ENCODE assay signal across 4 worm cellular contexts in genomic region chrIII:10733300-10733699, ce11.
A peak's percentile ranks its signal among the peaks of the same experiment; 100 is the strongest.
TF ChIP-seq lines count a peak whose summit lies in the region.

No protein-coding gene starts in this region.

TF ChIP-seq in whole organism, L1 larva, 84 proteins besides CTCF, POLR2A, EP300 and RAD21:
- no peak for TF ChIP-seq sptf-1 (tag; optimal IDR thresholded peaks at IDR 0.05; lab: Kevin White, UChicago)
- no peak for TF ChIP-seq unc-130 (tag; optimal IDR thresholded peaks at IDR 0.05; lab: Kevin White, UChicago)
- TF ChIP-seq ama-1 (optimal IDR thresholded peaks at IDR 0.05; lab: Kevin White, UChicago) = no peak
- no peak for TF ChIP-seq grh-1 (GFP tag; IDR thresholded peaks at IDR 0.05; lab: Robert Waterston, UW)
- peak; percentile 1 for TF ChIP-seq snpc-4 (tag; optimal IDR thresholded peaks at IDR 0.05; lab: Kevin White, UChicago)
- no peak for TF ChIP-seq C16A3.4 (tag; optimal IDR thresholded peaks at IDR 0.05; lab: Kevin White, UChicago)
- TF ChIP-seq elt-2 (tag; optimal IDR thresholded peaks at IDR 0.05; lab: Kevin White, UChicago) = no peak
- TF ChIP-seq isw-1 (GFP tag; IDR thresholded peaks at IDR 0.05; lab: Robert Waterston, UW) = no peak
- no peak for TF ChIP-seq ceh-90 (tag; optimal IDR thresholded peaks at IDR 0.05; lab: Kevin White, UChicago)

TF ChIP-seq in whole organism, L4 larva, 104 proteins besides CTCF, POLR2A, EP300 and RAD21:
- TF ChIP-seq ama-1 (optimal IDR thresholded peaks at IDR 0.05; lab: Kevin White, UChicago) (no peak), F10B5.3 (tag; optimal IDR thresholded peaks at IDR 0.05; lab: Kevin White, UChicago) (no peak), dmd-6 (GFP tag; IDR thresholded peaks at IDR 0.05; lab: Robert Waterston, UW) (no peak), lin-38 (GFP tag; IDR thresholded peaks at IDR 0.05; lab: Robert Waterston, UW) (peak; percentile 48), Y48G9A.11 (GFP tag; IDR thresholded peaks at IDR 0.05; lab: Robert Waterston, UW) (peak; percentile 50; the same call in 1 of the 2 replicates), fos-1 (tag; optimal IDR thresholded peaks at IDR 0.05; lab: Kevin White, UChicago) (no peak), snpc-1.2 (GFP tag; IDR thresholded peaks at IDR 0.05; lab: Robert Waterston, UW) (peak; percentile 64; the same call in 1 of the 2 replicates), madf-9 (GFP tag; conservative IDR thresholded peaks at IDR 0.05; lab: Robert Waterston, UW) (0 out of 2 replicates have a peak, but pooled peaks have one; percentile 29), F26F4.8 (GFP tag; conservative IDR thresholded peaks at IDR 0.05; lab: Robert Waterston, UW) (0 out of 2 replicates have a peak, but pooled peaks have one; percentile 17), mdt-29 (GFP tag; IDR thresholded peaks at IDR 0.05; lab: Robert Waterston, UW) (peak; percentile 59; the same call in 1 of the 2 replicates), vab-7 (GFP tag; IDR thresholded peaks at IDR 0.05; lab: Robert Waterston, UW) (peak; percentile 40; the same call in 1 of the 2 replicates), nhr-6 (tag; optimal IDR thresholded peaks at IDR 0.05; lab: Kevin White, UChicago) (no peak), egl-43 (GFP tag; IDR thresholded peaks at IDR 0.05; lab: Robert Waterston, UW) (0 out of 2 replicates have a peak, but pooled peaks have one; percentile 17), madf-5 (GFP tag; IDR thresholded peaks at IDR 0.05; lab: Robert Waterston, UW) (no peak), php-3 (GFP tag; IDR thresholded peaks at IDR 0.05; lab: Robert Waterston, UW) (0 out of 2 replicates have a peak, but pooled peaks have one; percentile 34), zip-2 (tag; optimal IDR thresholded peaks at IDR 0.05; lab: Kevin White, UChicago) (no peak), D1046.2 (GFP tag; IDR thresholded peaks at IDR 0.05; lab: Robert Waterston, UW) (peak; percentile 37; the same call in 1 of the 2 replicates), ceh-44 (GFP tag; IDR thresholded peaks at IDR 0.05; lab: Robert Waterston, UW) (0 out of 2 replicates have a peak, but pooled peaks have one; percentile 18), lsy-2 (tag; optimal IDR thresholded peaks at IDR 0.05; lab: Kevin White, UChicago) (no peak), F44E2.7 (GFP tag; IDR thresholded peaks at IDR 0.05; lab: Robert Waterston, UW) (no peak), set-16 (GFP tag; IDR thresholded peaks at IDR 0.05; lab: Robert Waterston, UW) (0 out of 2 replicates have a peak, but pooled peaks have one; percentile 20)
TF ChIP-seq in whole organism, L4 larva: peak in this region for 12.

TF ChIP-seq in whole organism, early embryonic, 17 proteins besides CTCF, POLR2A, EP300 and RAD21:
- TF ChIP-seq pes-1 (GFP tag; IDR thresholded peaks at IDR 0.05; lab: Robert Waterston, UW) (0 out of 2 replicates have a peak, but pooled peaks have one; percentile 19), hmbx-1 (tag; optimal IDR thresholded peaks at IDR 0.05; lab: Kevin White, UChicago) (no peak)

TF ChIP-seq in whole organism, young adult, 124 proteins besides CTCF, POLR2A, EP300 and RAD21:
- TF ChIP-seq lin-54 (GFP tag; optimal IDR thresholded peaks at IDR 0.05; lab: Kevin White, UChicago) (peak; percentile 45), mel-28 (tag; optimal IDR thresholded peaks at IDR 0.05; lab: Kevin White, UChicago; ENCODE audit: borderline replicate concordance) (no peak), T26A5.8 (tag; optimal IDR thresholded peaks at IDR 0.05; lab: Kevin White, UChicago) (no peak), pha-4 (tag; optimal IDR thresholded peaks at IDR 0.05; lab: Kevin White, UChicago) (no peak), tlf-1 (GFP tag; optimal IDR thresholded peaks at IDR 0.05; lab: Kevin White, UChicago) (no peak), aptf-2 (GFP tag; conservative IDR thresholded peaks at IDR 0.05; lab: Robert Waterston, UW) (no peak), snpc-4 (GFP tag; optimal IDR thresholded peaks at IDR 0.05; lab: Kevin White, UChicago) (peak; percentile 85), snpc-4 (tag; optimal IDR thresholded peaks at IDR 0.05; lab: Kevin White, UChicago) (peak in 3 of 4 experiments; percentile 83 to 92 (median 88)), hsf-1 (GFP tag; IDR thresholded peaks at IDR 0.05; lab: Robert Waterston, UW) (peak; percentile 67), nhr-90 (tag; optimal IDR thresholded peaks at IDR 0.05; lab: Kevin White, UChicago) (no peak), snpc-1.3 (tag; optimal IDR thresholded peaks at IDR 0.05; lab: Kevin White, UChicago; ENCODE audit: insufficient read depth) (peak; percentile 5), F57A8.1 (GFP tag; optimal IDR thresholded peaks at IDR 0.05; lab: Kevin White, UChicago) (no peak), F57C9.4 (tag; optimal IDR thresholded peaks at IDR 0.05; lab: Kevin White, UChicago) (no peak), ceh-100 (GFP tag; IDR thresholded peaks at IDR 0.05; lab: Robert Waterston, UW) (peak; percentile 51; the same call in 1 of the 2 replicates), Y53G8AR.9 (GFP tag; conservative IDR thresholded peaks at IDR 0.05; lab: Robert Waterston, UW) (peak; percentile 65; the same call in 1 of the 2 replicates), ztf-22 (GFP tag; optimal IDR thresholded peaks at IDR 0.05; lab: Kevin White, UChicago) (no peak), cebp-1 (GFP tag; IDR thresholded peaks at IDR 0.05; lab: Robert Waterston, UW) (no peak), cebp-1 (tag; optimal IDR thresholded peaks at IDR 0.05; lab: Kevin White, UChicago) (no peak), snpc-3.4 (tag; optimal IDR thresholded peaks at IDR 0.05; lab: Kevin White, UChicago) (peak; percentile 55), K12H6.12 (tag; optimal IDR thresholded peaks at IDR 0.05; lab: Kevin White, UChicago) (no peak), F39B2.1 (GFP tag; IDR thresholded peaks at IDR 0.05; lab: Robert Waterston, UW) (no peak), lsl-1 (GFP tag; optimal IDR thresholded peaks at IDR 0.05; lab: Kevin White, UChicago) (peak; percentile 58), hlh-12 (tag; optimal IDR thresholded peaks at IDR 0.05; lab: Kevin White, UChicago) (no peak), attf-6 (GFP tag; IDR thresholded peaks at IDR 0.05; lab: Robert Waterston, UW) (0 out of 2 replicates have a peak, but pooled peaks have one; percentile 54), aptf-3 (GFP tag; IDR thresholded peaks at IDR 0.05; lab: Robert Waterston, UW) (0 out of 2 replicates have a peak, but pooled peaks have one; percentile 47), sptf-2 (GFP tag; optimal IDR thresholded peaks at IDR 0.05; lab: Kevin White, UChicago) (no peak), rcor-1 (GFP tag; IDR thresholded peaks at IDR 0.05; lab: Robert Waterston, UW) (peak; percentile 56; the same call in 1 of the 2 replicates), tbp1 (GFP tag; optimal IDR thresholded peaks at IDR 0.05; lab: Kevin White, UChicago) (peak; percentile 60), nfyb-1 (GFP tag; IDR thresholded peaks at IDR 0.05; lab: Robert Waterston, UW) (0 out of 2 replicates have a peak, but pooled peaks have one; percentile 40), lin-26 (GFP tag; IDR thresholded peaks at IDR 0.05; lab: Robert Waterston, UW) (peak; percentile 87), pbrm-1 (GFP tag; IDR thresholded peaks at IDR 0.05; lab: Robert Waterston, UW) (peak; percentile 83), rec-8 (tag; optimal IDR thresholded peaks at IDR 0.05; lab: Kevin White, UChicago) (no peak), dpff-1 (tag; optimal IDR thresholded peaks at IDR 0.05; lab: Kevin White, UChicago) (no peak), ceh-79 (tag; optimal IDR thresholded peaks at IDR 0.05; lab: Kevin White, UChicago) (no peak), hmg-20 (GFP tag; IDR thresholded peaks at IDR 0.05; lab: Robert Waterston, UW) (no peak), C17E4.6 (GFP tag; IDR thresholded peaks at IDR 0.05; lab: Robert Waterston, UW) (0 out of 2 replicates have a peak, but pooled peaks have one; percentile 30), lag-1 (GFP tag; IDR thresholded peaks at IDR 0.05; lab: Robert Waterston, UW) (no peak), ceh-40 (GFP tag; IDR thresholded peaks at IDR 0.05; lab: Robert Waterston, UW) (no peak), F33H1.4 (GFP tag; IDR thresholded peaks at IDR 0.05; lab: Robert Waterston, UW) (peak; percentile 53), hmg-1.2 (GFP tag; IDR thresholded peaks at IDR 0.05; lab: Robert Waterston, UW) (peak; percentile 77), madf-6 (GFP tag; IDR thresholded peaks at IDR 0.05; lab: Robert Waterston, UW) (peak; percentile 79), F52B5.7 (tag; optimal IDR thresholded peaks at IDR 0.05; lab: Kevin White, UChicago) (no peak), D2030.7 (GFP tag; IDR thresholded peaks at IDR 0.05; lab: Robert Waterston, UW) (peak; percentile 92), zfh-2 (GFP tag; conservative IDR thresholded peaks at IDR 0.05; lab: Robert Waterston, UW) (no peak), dox-1 (GFP tag; IDR thresholded peaks at IDR 0.05; lab: Robert Waterston, UW) (peak; percentile 66; the same call in 1 of the 2 replicates), atf-7 (tag; optimal IDR thresholded peaks at IDR 0.05; lab: Kevin White, UChicago) (no peak), Y79H2A.3 (GFP tag; conservative IDR thresholded peaks at IDR 0.05; lab: Robert Waterston, UW) (no peak), mes-4 (tag; optimal IDR thresholded peaks at IDR 0.05; lab: Kevin White, UChicago) (no peak), bed-1 (GFP tag; IDR thresholded peaks at IDR 0.05; lab: Robert Waterston, UW) (no peak), snpc-1.1 (tag; optimal IDR thresholded peaks at IDR 0.05; lab: Kevin White, UChicago; ENCODE audit: insufficient read depth) (peak; percentile 90), madf-8 (GFP tag; conservative IDR thresholded peaks at IDR 0.05; lab: Robert Waterston, UW) (peak; percentile 39; the same call in 1 of the 2 replicates), nhr-120 (GFP tag; IDR thresholded peaks at IDR 0.05; lab: Robert Waterston, UW) (no peak), ceh-91 (GFP tag; IDR thresholded peaks at IDR 0.05; lab: Robert Waterston, UW) (peak; percentile 59), ztf-3 (GFP tag; optimal IDR thresholded peaks at IDR 0.05; lab: Kevin White, UChicago) (no peak), T07F8.4 (tag; optimal IDR thresholded peaks at IDR 0.05; lab: Kevin White, UChicago) (no peak), egl-44 (GFP tag; IDR thresholded peaks at IDR 0.05; lab: Robert Waterston, UW) (peak; percentile 21; the same call in 1 of the 2 replicates)
